Worm (Caenorhabditis elegans) whole organism, young adult: ENCODE measurements around the gene C56A3.5.

Experiments
- B0019.2 ChIP-seq: fragments of 200-800 bp; sonication (Bioruptor generic); conservative IDR thresholded peaks from 2 replicates; pipeline ENCODE4 v1.3.6; 2022; ENCODE audit warnings: missing genetic modification reagents, missing genetic modification characterization, missing compliant biosample characterization
- B0035.1 ChIP-seq: sonication (generic microtip); optimal IDR thresholded peaks from 2 replicates; lab custom pipeline; 2016; ENCODE audit warnings: missing genetic modification characterization, mild to moderate bottlenecking, missing compliant biosample characterization, missing genotype, missing genetic modification reagents
- B0261.1 ChIP-seq: sonication (generic microtip); optimal IDR thresholded peaks from 2 replicates; lab custom pipeline; 2016; ENCODE audit warnings: mild to moderate bottlenecking, missing genetic modification characterization, moderate library complexity, missing compliant biosample characterization
- D2030.7 ChIP-seq: fragments of 200-800 bp; sonication (Bioruptor generic); IDR thresholded peaks from 2 replicates; pipeline ENCODE4 v1.3.6; 2022; ENCODE audit warnings: missing genetic modification reagents, missing genetic modification characterization, missing compliant biosample characterization
- F39B2.1 ChIP-seq: fragments of 200-800 bp; sonication (Bioruptor generic); IDR thresholded peaks from 2 replicates; pipeline ENCODE4 v1.3.6; 2022; ENCODE audit warnings: missing genetic modification reagents, missing genetic modification characterization, missing compliant biosample characterization
- K12H6.12 ChIP-seq: fragments of 200-800 bp; sonication (Bioruptor generic); optimal IDR thresholded peaks from 2 replicates; lab custom pipeline; 2018; ENCODE audit warnings: mild to moderate bottlenecking, missing genetic modification characterization, missing compliant biosample characterization
- Y53G8AR.9 ChIP-seq: fragments of 200-800 bp; sonication (Bioruptor generic); conservative IDR thresholded peaks from 2 replicates; pipeline ENCODE4 v1.3.6; 2022; ENCODE audit warnings: missing genetic modification reagents, missing genetic modification characterization, missing compliant biosample characterization
- Y56A3A.18 ChIP-seq: fragments of 200-800 bp; sonication (Bioruptor generic); IDR thresholded peaks from 2 replicates; pipeline ENCODE4 v1.3.6; 2022; ENCODE audit warnings: missing genetic modification reagents, missing genetic modification characterization, missing compliant biosample characterization
- Y67H2A.10 ChIP-seq: fragments of 200-800 bp; sonication (Bioruptor generic); conservative IDR thresholded peaks from 2 replicates; pipeline ENCODE4 v1.3.6; 2022; ENCODE audit warnings: missing genetic modification reagents, missing genetic modification characterization, missing compliant biosample characterization
- Y95B8A.8 ChIP-seq: fragments of 200-800 bp; sonication (Bioruptor generic); IDR thresholded peaks from 2 replicates; pipeline ENCODE4 v1.3.6; 2022; ENCODE audit warnings: missing genetic modification reagents, missing genetic modification characterization, missing compliant biosample characterization
- ZK185.1 ChIP-seq: sonication (generic microtip); optimal IDR thresholded peaks from 2 replicates; lab custom pipeline; 2016; ENCODE audit warnings: mild to moderate bottlenecking, missing genetic modification characterization, missing compliant biosample characterization; ENCODE audit not compliant: poor library complexity, severe bottlenecking
- atf-7 ChIP-seq: sonication (generic microtip); optimal IDR thresholded peaks from 2 replicates; lab custom pipeline; 2017; ENCODE audit warnings: mild to moderate bottlenecking, missing genetic modification characterization, missing compliant biosample characterization
- athp-1 ChIP-seq: sonication (generic microtip); optimal IDR thresholded peaks from 2 replicates; lab custom pipeline; 2017; ENCODE audit warnings: mild to moderate bottlenecking, missing genetic modification characterization, missing compliant biosample characterization
- bed-2 ChIP-seq: fragments of 200-800 bp; sonication (Bioruptor generic); IDR thresholded peaks from 2 replicates; pipeline ENCODE4 v1.3.6; 2022; ENCODE audit warnings: missing genetic modification reagents, missing genetic modification characterization, missing compliant biosample characterization
- ccch-3 ChIP-seq: fragments of 200-800 bp; sonication (Bioruptor generic); optimal IDR thresholded peaks from 2 replicates; lab custom pipeline; 2018; ENCODE audit warnings: mild to moderate bottlenecking, missing genetic modification characterization, missing compliant biosample characterization
- cebp-1 ChIP-seq, 2 experiments: fragments of 200-800 bp in 1 of 2; sonication (Bioruptor generic) in 1 of 2; sonication (generic microtip) in 1 of 2; IDR thresholded peaks in 1 of 2; optimal IDR thresholded peaks in 1 of 2; 2 replicates each; pipeline versions ENCODE4 v1.3.6 to Lab custom; 2017 to 2022; ENCODE audit warnings: missing compliant biosample characterization in 2 of 2, missing genetic modification characterization in 2 of 2, mild to moderate bottlenecking in 1 of 2, missing genetic modification reagents in 1 of 2, moderate library complexity in 1 of 2
- dox-1 ChIP-seq: fragments of 200-800 bp; sonication (Bioruptor generic); IDR thresholded peaks from 2 replicates; pipeline ENCODE4 v1.3.6; 2022; ENCODE audit warnings: missing genetic modification reagents, missing genetic modification characterization, missing compliant biosample characterization
- dpl-1 ChIP-seq: fragments of 150-350 bp; optimal IDR thresholded peaks from 2 replicates; lab custom pipeline; 2014; ENCODE audit warnings: missing biosample characterization, missing genetic modification reagents, missing genetic modification characterization
- him-1 ChIP-seq: sonication (generic microtip); optimal IDR thresholded peaks from 2 replicates; lab custom pipeline; 2016; ENCODE audit warnings: missing genotype, missing genetic modification reagents, missing genetic modification characterization, missing compliant biosample characterization
- hmg-20 ChIP-seq: fragments of 200-800 bp; sonication (Bioruptor generic); IDR thresholded peaks from 2 replicates; pipeline ENCODE4 v1.3.6; 2022; ENCODE audit warnings: missing genetic modification reagents, missing genetic modification characterization, missing compliant biosample characterization
- lin-26 ChIP-seq: fragments of 200-800 bp; sonication (Bioruptor generic); IDR thresholded peaks from 2 replicates; pipeline ENCODE4 v1.3.6; 2022; ENCODE audit warnings: missing genetic modification reagents, missing genetic modification characterization, missing compliant biosample characterization
- lin-40 ChIP-seq: sonication (generic microtip); optimal IDR thresholded peaks from 2 replicates; lab custom pipeline; 2016; ENCODE audit warnings: missing genetic modification characterization, mild to moderate bottlenecking, missing compliant biosample characterization, missing genotype, missing genetic modification reagents
- lin-54 ChIP-seq: fragments of 200-800 bp; sonication (Bioruptor generic); optimal IDR thresholded peaks from 2 replicates; lab custom pipeline; 2018; ENCODE audit warnings: mild to moderate bottlenecking, missing genetic modification characterization, missing compliant biosample characterization
- lir-1 ChIP-seq: fragments of 200-800 bp; sonication (Bioruptor generic); conservative IDR thresholded peaks from 2 replicates; pipeline ENCODE4 v1.3.6; 2022; ENCODE audit warnings: missing genetic modification reagents, missing genetic modification characterization, missing compliant biosample characterization
- madf-8 ChIP-seq: fragments of 200-800 bp; sonication (Bioruptor generic); conservative IDR thresholded peaks from 2 replicates; pipeline ENCODE4 v1.3.6; 2022; ENCODE audit warnings: missing genetic modification reagents, missing genetic modification characterization, missing compliant biosample characterization
- mel-28 ChIP-seq: sonication (generic microtip); optimal IDR thresholded peaks from 2 replicates; lab custom pipeline; 2016; ENCODE audit warnings: borderline replicate concordance, mild to moderate bottlenecking, missing genetic modification characterization, missing compliant biosample characterization
- mes-4 ChIP-seq: sonication (generic microtip); optimal IDR thresholded peaks from 2 replicates; lab custom pipeline; 2016; ENCODE audit warnings: missing genotype, missing genetic modification characterization, missing compliant biosample characterization
- nhr-120 ChIP-seq: fragments of 200-800 bp; sonication (Bioruptor generic); IDR thresholded peaks from 2 replicates; pipeline ENCODE4 v1.3.6; 2022; ENCODE audit warnings: missing genetic modification characterization, missing compliant biosample characterization
- rcor-1 ChIP-seq: fragments of 200-800 bp; sonication (Bioruptor generic); IDR thresholded peaks from 2 replicates; pipeline ENCODE4 v1.3.6; 2022; ENCODE audit warnings: missing genetic modification reagents, missing genetic modification characterization, missing compliant biosample characterization
- rec-8 ChIP-seq, 2 experiments: sonication (generic microtip); optimal IDR thresholded peaks; 2 replicates each; lab custom pipeline; 2016; ENCODE audit warnings: mild to moderate bottlenecking in 2 of 2, missing genetic modification characterization in 2 of 2, missing genetic modification reagents in 2 of 2, missing genotype in 2 of 2, missing biosample characterization in 1 of 2, missing compliant biosample characterization in 1 of 2, moderate library complexity in 1 of 2
- rpc-1 ChIP-seq, 2 experiments: fragments of 150-350 bp in 1 of 2; sonication (generic microtip) in 1 of 2; optimal IDR thresholded peaks; 2 replicates each; lab custom pipeline; 2014 to 2018; ENCODE audit warnings: missing biosample characterization in 1 of 2, missing genetic modification characterization in 1 of 2, missing genetic modification reagents in 1 of 2, missing genotype in 1 of 2
- snpc-3.4 ChIP-seq: sonication (generic microtip); optimal IDR thresholded peaks from 2 replicates; lab custom pipeline; 2017; ENCODE audit warnings: missing genetic modification characterization, mild to moderate bottlenecking, missing compliant biosample characterization, antibody characterized with exemption, moderate library complexity, missing genotype, missing genetic modification reagents
- tbp1 ChIP-seq: fragments of 200-800 bp; sonication (Bioruptor generic); optimal IDR thresholded peaks from 2 replicates; lab custom pipeline; 2018; ENCODE audit warnings: mild to moderate bottlenecking, missing genetic modification characterization, missing compliant biosample characterization
- tbx-9 ChIP-seq: sonication (generic microtip); optimal IDR thresholded peaks from 2 replicates; lab custom pipeline; 2016; ENCODE audit warnings: borderline replicate concordance, missing genetic modification characterization, inconsistent platforms, missing compliant biosample characterization
- zfh-2 ChIP-seq: fragments of 200-800 bp; sonication (Bioruptor generic); conservative IDR thresholded peaks from 2 replicates; pipeline ENCODE4 v1.3.6; 2022; ENCODE audit warnings: missing genetic modification reagents, missing genetic modification characterization, missing compliant biosample characterization
- ztf-25 ChIP-seq: fragments of 200-800 bp; sonication (Bioruptor generic); IDR thresholded peaks from 2 replicates; pipeline ENCODE4 v1.3.6; 2022; ENCODE audit warnings: missing genetic modification reagents, missing genetic modification characterization, missing compliant biosample characterization
- ztf-3 ChIP-seq: fragments of 200-800 bp; sonication (Bioruptor generic); optimal IDR thresholded peaks from 2 replicates; lab custom pipeline; 2018; ENCODE audit warnings: mild to moderate bottlenecking, missing genetic modification characterization, missing compliant biosample characterization
- ztf-6 ChIP-seq: fragments of 200-800 bp; sonication (Bioruptor generic); IDR thresholded peaks from 2 replicates; pipeline ENCODE4 v1.3.6; 2022; ENCODE audit warnings: missing genetic modification reagents, missing genetic modification characterization, missing compliant biosample characterization

C56A3.5 gene

ce11 chrV:13506321-13506720, 45.4 kb upstream of the C56A3.5 start, which contains the start of gene R11G10.4:
Gene R11G10.4 (plus strand): TSS chrV:13506621.
- TF ChIP-seq K12H6.12 (tag; lab: Kevin White, UChicago) (no peak), dox-1 (GFP tag; lab: Robert Waterston, UW) (no peak), nhr-120 (GFP tag; lab: Robert Waterston, UW) (no peak), B0019.2 (GFP tag; lab: Robert Waterston, UW) (no peak), lir-1 (GFP tag; lab: Robert Waterston, UW) (no peak), hmg-20 (GFP tag; lab: Robert Waterston, UW) (no peak), athp-1 (tag; lab: Kevin White, UChicago) (no peak), D2030.7 (GFP tag; lab: Robert Waterston, UW) (no peak), lin-40 (tag; lab: Kevin White, UChicago) (no peak)

ce11 chrV:13507078-13507477, 44.7 kb upstream of the C56A3.5 start:
- peak; percentile 38 for TF ChIP-seq him-1 (tag; lab: Kevin White, UChicago)
- TF ChIP-seq B0261.1 (tag; lab: Kevin White, UChicago) = peak; percentile 46
- TF ChIP-seq tbp1 = peak; percentile 77
- peak; percentile 37 for TF ChIP-seq rpc-1 (optimal IDR thresholded peaks at IDR 0.05; lab: Kevin White, UChicago)
- peak; percentile 70 for TF ChIP-seq rpc-1 (tag; optimal IDR thresholded peaks at IDR 0.05; lab: Kevin White, UChicago)

ce11 chrV:13509504-13509903, 42.3 kb upstream of the C56A3.5 start:
- TF ChIP-seq rec-8 (tag; optimal IDR thresholded peaks at IDR 0.05; lab: Kevin White, UChicago) (peak in 1 of 2 experiments; percentile 13), rpc-1 (optimal IDR thresholded peaks at IDR 0.05; lab: Kevin White, UChicago) (peak; percentile 46), rpc-1 (tag; optimal IDR thresholded peaks at IDR 0.05; lab: Kevin White, UChicago) (peak; percentile 74), madf-8 (GFP tag; lab: Robert Waterston, UW) (0 out of 2 replicates have a peak, but pooled peaks have one; percentile 17), ztf-25 (GFP tag; lab: Robert Waterston, UW) (0 out of 2 replicates have a peak, but pooled peaks have one; percentile 63), D2030.7 (GFP tag; lab: Robert Waterston, UW) (peak; percentile 40; the same call in 1 of the 2 replicates), him-1 (tag; lab: Kevin White, UChicago) (peak; percentile 11), tbp1 (peak; percentile 80), B0261.1 (tag; lab: Kevin White, UChicago) (peak; percentile 56)

- no peak for TF ChIP-seq rpc-1 (optimal IDR thresholded peaks at IDR 0.05; lab: Kevin White, UChicago)
- TF ChIP-seq rpc-1 (tag; optimal IDR thresholded peaks at IDR 0.05; lab: Kevin White, UChicago) = no peak
- no peak for TF ChIP-seq cebp-1 (GFP tag; IDR thresholded peaks at IDR 0.05; lab: Robert Waterston, UW)
- no peak for TF ChIP-seq cebp-1 (tag; optimal IDR thresholded peaks at IDR 0.05; lab: Kevin White, UChicago)
- no peak for TF ChIP-seq lin-26
- no peak for TF ChIP-seq lin-54
- TF ChIP-seq zfh-2 (GFP tag; lab: Robert Waterston, UW) = no peak
- TF ChIP-seq snpc-3.4 (tag; lab: Kevin White, UChicago) = no peak
- TF ChIP-seq F39B2.1 (GFP tag; lab: Robert Waterston, UW) = no peak
- TF ChIP-seq Y53G8AR.9 (GFP tag; lab: Robert Waterston, UW) = no peak
These were observed 40.1 kb upstream of the C56A3.5 start, which contains the start of gene avr-15 for ce11 chrV:13511618-13512017. Gene avr-15 (minus strand): TSS chrV:13511718.

- no peak for TF ChIP-seq Y56A3A.18 (GFP tag; lab: Robert Waterston, UW)
- TF ChIP-seq dpl-1 = no peak
- no peak for TF ChIP-seq atf-7 (tag; lab: Kevin White, UChicago)
- TF ChIP-seq ztf-3 = no peak
- no peak for TF ChIP-seq B0035.1 (tag; lab: Kevin White, UChicago)
- no peak for TF ChIP-seq K12H6.12 (tag; lab: Kevin White, UChicago)
- no peak for TF ChIP-seq snpc-3.4 (tag; lab: Kevin White, UChicago)
- no peak for TF ChIP-seq Y95B8A.8 (GFP tag; lab: Robert Waterston, UW)
- TF ChIP-seq tbx-9 (tag; lab: Kevin White, UChicago) = no peak
- no peak for TF ChIP-seq bed-2 (GFP tag; lab: Robert Waterston, UW)
- TF ChIP-seq mel-28 (tag; lab: Kevin White, UChicago) = no peak
- no peak for TF ChIP-seq ZK185.1
- TF ChIP-seq rcor-1 (GFP tag; lab: Robert Waterston, UW) = no peak
- no peak for TF ChIP-seq ccch-3
- TF ChIP-seq ztf-6 (GFP tag; lab: Robert Waterston, UW) = no peak
- no peak for TF ChIP-seq Y67H2A.10 (GFP tag; lab: Robert Waterston, UW)
- no peak for TF ChIP-seq mes-4 (tag; lab: Kevin White, UChicago)
- TF ChIP-seq, all 124 proteins: peak for 0
These were observed 39.3 kb upstream of the C56A3.5 start for ce11 chrV:13512515-13512914.
